Worm (Caenorhabditis elegans): ENCODE results near the gene W09H1.1.

DNA sequence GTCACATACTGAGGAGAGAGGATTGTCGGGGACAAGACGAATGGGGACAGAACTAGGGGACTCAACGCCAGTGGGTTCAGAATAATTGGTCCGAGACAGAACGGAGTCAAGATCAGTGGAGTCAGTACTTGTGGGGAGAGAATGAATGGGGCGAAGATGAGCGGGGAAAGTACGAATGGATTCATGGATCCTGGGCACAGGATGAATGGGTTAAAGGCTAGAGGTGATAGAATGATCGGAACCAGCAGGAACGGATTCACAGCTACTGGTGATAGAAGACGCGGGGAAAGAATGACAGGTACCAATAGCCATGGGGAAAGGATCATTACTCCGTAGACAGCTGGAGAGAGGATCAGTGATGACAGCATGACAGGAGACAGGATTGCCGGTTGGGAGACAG lies 41.8 kb downstream of the W09H1.1 start:
- no peak for TF ChIP-seq tbx-37 (GFP tag; conservative IDR thresholded peaks at IDR 0.05)
- no peak for TF ChIP-seq hmbx-1 (tag; optimal IDR thresholded peaks at IDR 0.05)
- TF ChIP-seq pes-1 (GFP tag; IDR thresholded peaks at IDR 0.05), result no peak
- no peak for TF ChIP-seq ets-7 (tag; optimal IDR thresholded peaks at IDR 0.05)
- TF ChIP-seq ama-1 (optimal IDR thresholded peaks at IDR 0.05), result no peak
- no peak for TF ChIP-seq ceh-13 (GFP tag; optimal IDR thresholded peaks at IDR 0.05)
- no peak for TF ChIP-seq aly-1 (tag; optimal IDR thresholded peaks at IDR 0.05)
- no peak for TF ChIP-seq hnd-1 (tag; optimal IDR thresholded peaks at IDR 0.05)
- TF ChIP-seq B0310.2 (tag; optimal IDR thresholded peaks at IDR 0.05), result no peak
- TF ChIP-seq tra-4 (tag; optimal IDR thresholded peaks at IDR 0.05), result no peak
- no peak for TF ChIP-seq F13C5.2 (tag; optimal IDR thresholded peaks at IDR 0.05)
- no peak for TF ChIP-seq sea-1 (GFP tag; conservative IDR thresholded peaks at IDR 0.05)
- TF ChIP-seq flt-1 (GFP tag; IDR thresholded peaks at IDR 0.05), result no peak
- TF ChIP-seq scrt-1 (GFP tag; IDR thresholded peaks at IDR 0.05), result no peak

All from whole organism, early embryonic.